Fruit fly (Drosophila melanogaster): Measurements from ENCODE around the gene PIG-H.
A peak's percentile ranks its signal among the peaks of the same experiment; 100 is the strongest.

PIG-H gene

dm6 chr3R:7980222-7980621 is 19.4 kb upstream of the PIG-H start, which contains the start of gene Sfp84E:
Sfp84E (minus strand) TSS chr3R:7980322.
- TF ChIP-seq CG11247 (GFP tag; IDR thresholded peaks at IDR 0.05) (no peak), D19B (GFP tag; optimal IDR thresholded peaks at IDR 0.05) (no peak), dimm (GFP tag; IDR thresholded peaks at IDR 0.05) (no peak), CG14860 (GFP tag; IDR thresholded peaks at IDR 0.05; ENCODE audit: partially characterized antibody) (no peak), CG10267 (tag; optimal IDR thresholded peaks at IDR 0.05) (no peak), CG5953 (GFP tag; IDR thresholded peaks at IDR 0.05) (no peak), lab (GFP tag; optimal IDR thresholded peaks at IDR 0.05) (no peak), NC2β (GFP tag; optimal IDR thresholded peaks at IDR 0.05) (no peak), CG3847 (GFP tag; IDR thresholded peaks at IDR 0.05) (no peak), CG4617 (GFP tag; optimal IDR thresholded peaks at IDR 0.05; ENCODE audit: borderline replicate concordance) (no peak), CG15073 (GFP tag; optimal IDR thresholded peaks at IDR 0.05) (no peak), Chrac-16 (GFP tag; optimal IDR thresholded peaks at IDR 0.05) (no peak), CG1647 (GFP tag; optimal IDR thresholded peaks at IDR 0.05) (no peak), CG10147 (GFP tag; optimal IDR thresholded peaks at IDR 0.05) (no peak), unpg (GFP tag; optimal IDR thresholded peaks at IDR 0.05) (no peak), CG2199 (GFP tag; IDR thresholded peaks at IDR 0.05) (no peak), CG14441 (GFP tag; IDR thresholded peaks at IDR 0.05) (no peak), wor (GFP tag; IDR thresholded peaks at IDR 0.05) (no peak)

- TF ChIP-seq Oaz (GFP tag; IDR thresholded peaks at IDR 0.05) (no peak), sens (GFP tag) (peak; percentile 7), aop (GFP tag; IDR thresholded peaks at IDR 0.05) (no peak), CG9437 (GFP tag; optimal IDR thresholded peaks at IDR 0.05) (no peak), HmgZ (tag; optimal IDR thresholded peaks at IDR 0.05) (peak; percentile 8), Med (GFP tag) (peak; percentile 74), danr (GFP tag; IDR thresholded peaks at IDR 0.05) (no peak), YL-1 (GFP tag; optimal IDR thresholded peaks at IDR 0.05) (no peak), bbx (GFP tag; IDR thresholded peaks at IDR 0.05; ENCODE audit: partially characterized antibody) (0 out of 2 replicates have a peak, but pooled peaks have one; percentile 8), CG10979 (tag; optimal IDR thresholded peaks at IDR 0.05) (peak; percentile 10), knrl (GFP tag; IDR thresholded peaks at IDR 0.05; ENCODE audit: partially characterized antibody) (peak; percentile 32; the same call in 1 of the 3 replicates), Nf-YB (GFP tag; optimal IDR thresholded peaks at IDR 0.05) (no peak), Lhr (GFP tag; optimal IDR thresholded peaks at IDR 0.05) (peak; percentile 67), CG42726 (GFP tag; IDR thresholded peaks at IDR 0.05; ENCODE audit: partially characterized antibody) (0 out of 2 replicates have a peak, but pooled peaks have one; percentile 25), Doc2 (GFP tag; IDR thresholded peaks at IDR 0.05) (no peak), CoRest (tag; optimal IDR thresholded peaks at IDR 0.05) (peak; percentile 8), ERR (GFP tag; optimal IDR thresholded peaks at IDR 0.05) (no peak), CG13287 (GFP tag; IDR thresholded peaks at IDR 0.05; ENCODE audit: partially characterized antibody) (peak; percentile 24; the same call in 1 of the 2 replicates), CG1603 (tag; optimal IDR thresholded peaks at IDR 0.05) (peak; percentile 16), CG15601 (tag; optimal IDR thresholded peaks at IDR 0.05) (peak; percentile 18), pan (optimal IDR thresholded peaks at IDR 0.05) (no peak), pan (GFP tag; optimal IDR thresholded peaks at IDR 0.05 in 1 of 2, IDR thresholded peaks at IDR 0.05 in 1 of 2) (no peak), CG15696 (tag; optimal IDR thresholded peaks at IDR 0.05) (peak; percentile 3), CG17361 (GFP tag; IDR thresholded peaks at IDR 0.05) (peak; percentile 35; the same call in 1 of the 3 replicates), CG10267 (tag; optimal IDR thresholded peaks at IDR 0.05) (peak; percentile 3), CG17829 (tag; optimal IDR thresholded peaks at IDR 0.05) (peak; percentile 31), phol (tag; optimal IDR thresholded peaks at IDR 0.05) (no peak), CG7839 (tag; optimal IDR thresholded peaks at IDR 0.05) (peak; percentile 16), CTCF (GFP tag; optimal IDR thresholded peaks at IDR 0.05) (peak; percentile 96), CG2712 (tag; optimal IDR thresholded peaks at IDR 0.05) (peak; percentile 25), grau (tag; optimal IDR thresholded peaks at IDR 0.05) (peak; percentile 12), sc (optimal IDR thresholded peaks at IDR 0.05) (no peak), sc (GFP tag; optimal IDR thresholded peaks at IDR 0.05) (no peak), CG18262 (tag; optimal IDR thresholded peaks at IDR 0.05) (peak; percentile 22)
These were observed 18.2 kb upstream of the PIG-H start for dm6 chr3R:7981396-7981795.

Data from whole organism, embryonic.